Worm (Caenorhabditis elegans): ENCODE results near the gene C16C8.4.

- no peak for TF ChIP-seq pha-4 (tag; optimal IDR thresholded peaks at IDR 0.05)
- no peak for TF ChIP-seq fkh-10 (GFP tag; optimal IDR thresholded peaks at IDR 0.05)
- no peak for TF ChIP-seq nhr-11 (tag; optimal IDR thresholded peaks at IDR 0.05)
- TF ChIP-seq hlh-15 (tag; optimal IDR thresholded peaks at IDR 0.05) = no peak
- TF ChIP-seq ceh-24 (tag; optimal IDR thresholded peaks at IDR 0.05) = no peak
- no peak for TF ChIP-seq nfya-1 (tag; optimal IDR thresholded peaks at IDR 0.05)
- no peak for TF ChIP-seq hlh-6 (tag; optimal IDR thresholded peaks at IDR 0.05)
- no peak for TF ChIP-seq dve-1 (tag; optimal IDR thresholded peaks at IDR 0.05)
- TF ChIP-seq pqm-1 (tag; optimal IDR thresholded peaks at IDR 0.05) = no peak
- TF ChIP-seq unc-42 (tag; optimal IDR thresholded peaks at IDR 0.05) = no peak
- no peak for TF ChIP-seq F13H6.1 (tag; optimal IDR thresholded peaks at IDR 0.05)
Observed at ce11 chrII:3446647-3447046, 2.5 kb upstream of the C16C8.4 start, which contains the start of the genes C16C8.20 and gldi-6.

All from whole organism, late embryonic.